Worm (Caenorhabditis elegans): ENCODE measurements around the gene nhx-4.

ce11 chrX:6928578-6928977, 14.5 kb downstream of the nhx-4 start, which contains the start of gene F14B8.5:
- TF ChIP-seq egl-27 (tag; optimal IDR thresholded peaks at IDR 0.05) (no peak), elt-2 (tag; optimal IDR thresholded peaks at IDR 0.05) (peak; percentile 48), sptf-1 (tag; optimal IDR thresholded peaks at IDR 0.05) (no peak)

Data from whole organism, L1 larva.